Worm (Caenorhabditis elegans) whole organism, young adult: ENCODE measurements around the gene T01B7.9.

Experiments
- B0261.1 ChIP-seq: sonication (generic microtip); optimal IDR thresholded peaks from 2 replicates; lab custom pipeline; 2016; ENCODE audit warnings: mild to moderate bottlenecking, missing genetic modification characterization, moderate library complexity, missing compliant biosample characterization
- B0336.3 ChIP-seq: fragments of 200-800 bp; sonication (Bioruptor generic); IDR thresholded peaks from 2 replicates; pipeline ENCODE4 v1.3.6; 2022; ENCODE audit warnings: missing genetic modification characterization, missing compliant biosample characterization
- C17E4.6 ChIP-seq: fragments of 200-800 bp; sonication (Bioruptor generic); IDR thresholded peaks from 2 replicates; pipeline ENCODE4 v1.3.6; 2022; ENCODE audit warnings: missing genetic modification reagents, missing genetic modification characterization, missing compliant biosample characterization
- F10E7.11 ChIP-seq: sonication (generic microtip); optimal IDR thresholded peaks from 2 replicates; lab custom pipeline; 2017; ENCODE audit warnings: mild to moderate bottlenecking, missing genetic modification characterization, moderate library complexity, missing compliant biosample characterization
- F23B12.7 ChIP-seq: sonication (generic microtip); optimal IDR thresholded peaks from 2 replicates; lab custom pipeline; 2017; ENCODE audit warnings: missing genetic modification characterization, mild to moderate bottlenecking, missing compliant biosample characterization, antibody characterized with exemption, moderate library complexity; ENCODE audit not compliant: insufficient read depth
- F52B5.7 ChIP-seq: sonication (generic microtip); optimal IDR thresholded peaks from 2 replicates; lab custom pipeline; 2016; ENCODE audit warnings: mild to moderate bottlenecking, missing genetic modification characterization, missing compliant biosample characterization
- K11D2.4 ChIP-seq: fragments of 200-800 bp; sonication (Bioruptor generic); IDR thresholded peaks from 2 replicates; pipeline ENCODE4 v1.3.6; 2022; ENCODE audit warnings: missing genetic modification reagents, missing genetic modification characterization, missing compliant biosample characterization
- T26A5.8 ChIP-seq: sonication (generic microtip); optimal IDR thresholded peaks from 2 replicates; lab custom pipeline; 2016; ENCODE audit warnings: missing genetic modification characterization, missing compliant biosample characterization
- Y53G8AR.9 ChIP-seq: fragments of 200-800 bp; sonication (Bioruptor generic); conservative IDR thresholded peaks from 2 replicates; pipeline ENCODE4 v1.3.6; 2022; ENCODE audit warnings: missing genetic modification reagents, missing genetic modification characterization, missing compliant biosample characterization
- Y67H2A.10 ChIP-seq: fragments of 200-800 bp; sonication (Bioruptor generic); conservative IDR thresholded peaks from 2 replicates; pipeline ENCODE4 v1.3.6; 2022; ENCODE audit warnings: missing genetic modification reagents, missing genetic modification characterization, missing compliant biosample characterization
- Y79H2A.3 ChIP-seq: fragments of 200-800 bp; sonication (Bioruptor generic); conservative IDR thresholded peaks from 2 replicates; pipeline ENCODE4 v1.3.6; 2022; ENCODE audit warnings: missing genetic modification reagents, missing genetic modification characterization, missing compliant biosample characterization
- ZK185.1 ChIP-seq: sonication (generic microtip); optimal IDR thresholded peaks from 2 replicates; lab custom pipeline; 2016; ENCODE audit warnings: mild to moderate bottlenecking, missing genetic modification characterization, missing compliant biosample characterization; ENCODE audit not compliant: poor library complexity, severe bottlenecking
- ama-1 ChIP-seq, 3 experiments: fragments of 150-350 bp in 1 of 3; sonication (generic microtip) in 2 of 3; optimal IDR thresholded peaks; 2 replicates each; lab custom pipeline; 2014 to 2018; ENCODE audit warnings: missing biosample characterization in 2 of 3, missing genetic modification characterization in 2 of 3, missing genetic modification reagents in 2 of 3
- atf-7 ChIP-seq: sonication (generic microtip); optimal IDR thresholded peaks from 2 replicates; lab custom pipeline; 2017; ENCODE audit warnings: mild to moderate bottlenecking, missing genetic modification characterization, missing compliant biosample characterization
- ccch-3 ChIP-seq: fragments of 200-800 bp; sonication (Bioruptor generic); optimal IDR thresholded peaks from 2 replicates; lab custom pipeline; 2018; ENCODE audit warnings: mild to moderate bottlenecking, missing genetic modification characterization, missing compliant biosample characterization
- cebp-1 ChIP-seq, 2 experiments: fragments of 200-800 bp in 1 of 2; sonication (Bioruptor generic) in 1 of 2; sonication (generic microtip) in 1 of 2; IDR thresholded peaks in 1 of 2; optimal IDR thresholded peaks in 1 of 2; 2 replicates each; pipeline versions ENCODE4 v1.3.6 to Lab custom; 2017 to 2022; ENCODE audit warnings: missing compliant biosample characterization in 2 of 2, missing genetic modification characterization in 2 of 2, mild to moderate bottlenecking in 1 of 2, missing genetic modification reagents in 1 of 2, moderate library complexity in 1 of 2
- ceh-27 ChIP-seq: fragments of 200-800 bp; sonication (Bioruptor generic); optimal IDR thresholded peaks from 2 replicates; lab custom pipeline; 2018; ENCODE audit warnings: mild to moderate bottlenecking, missing genetic modification characterization, moderate library complexity, missing compliant biosample characterization
- ceh-40 ChIP-seq: fragments of 200-800 bp; sonication (Bioruptor generic); IDR thresholded peaks from 2 replicates; pipeline ENCODE4 v1.3.6; 2022; ENCODE audit warnings: missing genetic modification characterization, missing compliant biosample characterization
- ceh-58 ChIP-seq: fragments of 200-800 bp; sonication (Bioruptor generic); IDR thresholded peaks from 2 replicates; pipeline ENCODE4 v1.3.6; 2022; ENCODE audit warnings: missing genetic modification characterization, missing compliant biosample characterization
- chd-7 ChIP-seq: sonication (generic microtip); optimal IDR thresholded peaks from 2 replicates; lab custom pipeline; 2016; ENCODE audit warnings: mild to moderate bottlenecking, missing genetic modification characterization, moderate library complexity, missing compliant biosample characterization
- efl-1 ChIP-seq: fragments of 150-350 bp; optimal IDR thresholded peaks from 2 replicates; lab custom pipeline; 2014; ENCODE audit warnings: missing biosample characterization, missing genetic modification reagents, missing genetic modification characterization
- egl-44 ChIP-seq: fragments of 200-800 bp; sonication (Bioruptor generic); IDR thresholded peaks from 2 replicates; pipeline ENCODE4 v1.3.6; 2022; ENCODE audit warnings: missing genetic modification reagents, missing genetic modification characterization, missing compliant biosample characterization
- egrh-3 ChIP-seq: fragments of 200-800 bp; sonication (Bioruptor generic); IDR thresholded peaks from 2 replicates; pipeline ENCODE4 v1.3.6; 2022; ENCODE audit warnings: missing genetic modification reagents, missing genetic modification characterization, missing compliant biosample characterization
- fkh-3 ChIP-seq: sonication (generic microtip); optimal IDR thresholded peaks from 2 replicates; lab custom pipeline; 2016; ENCODE audit warnings: mild to moderate bottlenecking, missing genetic modification characterization, missing compliant biosample characterization
- gei-17 ChIP-seq: fragments of 200-800 bp; sonication (Bioruptor generic); optimal IDR thresholded peaks from 2 replicates; lab custom pipeline; 2018; ENCODE audit warnings: mild to moderate bottlenecking, missing genetic modification characterization, missing compliant biosample characterization
- hlh-26 ChIP-seq: fragments of 200-800 bp; sonication (Bioruptor generic); conservative IDR thresholded peaks from 2 replicates; pipeline ENCODE4 v1.3.6; 2022; ENCODE audit warnings: missing genetic modification reagents, missing genetic modification characterization, missing compliant biosample characterization
- hmg-1.2 ChIP-seq: fragments of 200-800 bp; sonication (Bioruptor generic); IDR thresholded peaks from 2 replicates; pipeline ENCODE4 v1.3.6; 2022; ENCODE audit warnings: missing genetic modification reagents, missing genetic modification characterization, missing compliant biosample characterization
- hmg-20 ChIP-seq: fragments of 200-800 bp; sonication (Bioruptor generic); IDR thresholded peaks from 2 replicates; pipeline ENCODE4 v1.3.6; 2022; ENCODE audit warnings: missing genetic modification reagents, missing genetic modification characterization, missing compliant biosample characterization
- let-526 ChIP-seq: fragments of 200-800 bp; sonication (Bioruptor generic); IDR thresholded peaks from 2 replicates; pipeline ENCODE4 v1.3.6; 2022; ENCODE audit warnings: missing genetic modification reagents, missing genetic modification characterization, missing compliant biosample characterization
- let-607 ChIP-seq, 2 experiments: fragments of 200-800 bp in 1 of 2; sonication (Bioruptor generic) in 1 of 2; sonication (generic microtip) in 1 of 2; optimal IDR thresholded peaks; 2 replicates each; lab custom pipeline; 2016 to 2018; ENCODE audit warnings: mild to moderate bottlenecking in 2 of 2, missing compliant biosample characterization in 2 of 2, missing genetic modification characterization in 2 of 2, moderate library complexity in 2 of 2, missing genotype in 1 of 2
- lin-26 ChIP-seq: fragments of 200-800 bp; sonication (Bioruptor generic); IDR thresholded peaks from 2 replicates; pipeline ENCODE4 v1.3.6; 2022; ENCODE audit warnings: missing genetic modification reagents, missing genetic modification characterization, missing compliant biosample characterization
- lin-54 ChIP-seq: fragments of 200-800 bp; sonication (Bioruptor generic); optimal IDR thresholded peaks from 2 replicates; lab custom pipeline; 2018; ENCODE audit warnings: mild to moderate bottlenecking, missing genetic modification characterization, missing compliant biosample characterization
- nfya-1 ChIP-seq: sonication (generic microtip); optimal IDR thresholded peaks from 2 replicates; lab custom pipeline; 2017; ENCODE audit warnings: antibody characterized with exemption, missing compliant biosample characterization, missing genetic modification characterization, borderline replicate concordance; ENCODE audit not compliant: insufficient read depth
- nhr-120 ChIP-seq: fragments of 200-800 bp; sonication (Bioruptor generic); IDR thresholded peaks from 2 replicates; pipeline ENCODE4 v1.3.6; 2022; ENCODE audit warnings: missing genetic modification characterization, missing compliant biosample characterization
- nhr-90 ChIP-seq: sonication (generic microtip); optimal IDR thresholded peaks from 2 replicates; lab custom pipeline; 2016; ENCODE audit warnings: missing genotype, mild to moderate bottlenecking, missing genetic modification characterization, missing compliant biosample characterization
- pbrm-1 ChIP-seq: fragments of 200-800 bp; sonication (Bioruptor generic); IDR thresholded peaks from 2 replicates; pipeline ENCODE4 v1.3.6; 2022; ENCODE audit warnings: missing genetic modification reagents, missing genetic modification characterization, missing compliant biosample characterization
- repo-1 ChIP-seq: sonication (generic microtip); optimal IDR thresholded peaks from 2 replicates; lab custom pipeline; 2017; ENCODE audit warnings: mild to moderate bottlenecking, missing genetic modification characterization, missing compliant biosample characterization
- snpc-1.3 ChIP-seq: sonication (generic microtip); optimal IDR thresholded peaks from 2 replicates; lab custom pipeline; 2017; ENCODE audit warnings: missing genetic modification characterization, mild to moderate bottlenecking, missing compliant biosample characterization, antibody characterized with exemption, moderate library complexity, missing genotype, missing genetic modification reagents; ENCODE audit not compliant: insufficient read depth
- snpc-4 ChIP-seq, 5 experiments: fragments of 150-350 bp in 1 of 5; sonication (generic microtip) in 4 of 5; optimal IDR thresholded peaks; 2 replicates each; lab custom pipeline; 2014 to 2018; ENCODE audit warnings: missing genetic modification characterization in 5 of 5, missing biosample characterization in 3 of 5, antibody characterized with exemption in 2 of 5, mild to moderate bottlenecking in 2 of 5, missing compliant biosample characterization in 2 of 5, missing genotype in 2 of 5, moderate library complexity in 2 of 5, missing genetic modification reagents in 1 of 5
- tbx-9 ChIP-seq: sonication (generic microtip); optimal IDR thresholded peaks from 2 replicates; lab custom pipeline; 2016; ENCODE audit warnings: borderline replicate concordance, missing genetic modification characterization, inconsistent platforms, missing compliant biosample characterization
- xnd-1 ChIP-seq: sonication (generic microtip); optimal IDR thresholded peaks from 2 replicates; lab custom pipeline; 2016; ENCODE audit warnings: missing genotype, missing genetic modification reagents, missing genetic modification characterization, missing compliant biosample characterization
- zim-3 ChIP-seq: sonication (generic microtip); optimal IDR thresholded peaks from 2 replicates; lab custom pipeline; 2017; ENCODE audit warnings: mild to moderate bottlenecking, missing genetic modification characterization, moderate library complexity, missing compliant biosample characterization
- ztf-6 ChIP-seq: fragments of 200-800 bp; sonication (Bioruptor generic); IDR thresholded peaks from 2 replicates; pipeline ENCODE4 v1.3.6; 2022; ENCODE audit warnings: missing genetic modification reagents, missing genetic modification characterization, missing compliant biosample characterization

The T01B7.9 gene

DNA sequence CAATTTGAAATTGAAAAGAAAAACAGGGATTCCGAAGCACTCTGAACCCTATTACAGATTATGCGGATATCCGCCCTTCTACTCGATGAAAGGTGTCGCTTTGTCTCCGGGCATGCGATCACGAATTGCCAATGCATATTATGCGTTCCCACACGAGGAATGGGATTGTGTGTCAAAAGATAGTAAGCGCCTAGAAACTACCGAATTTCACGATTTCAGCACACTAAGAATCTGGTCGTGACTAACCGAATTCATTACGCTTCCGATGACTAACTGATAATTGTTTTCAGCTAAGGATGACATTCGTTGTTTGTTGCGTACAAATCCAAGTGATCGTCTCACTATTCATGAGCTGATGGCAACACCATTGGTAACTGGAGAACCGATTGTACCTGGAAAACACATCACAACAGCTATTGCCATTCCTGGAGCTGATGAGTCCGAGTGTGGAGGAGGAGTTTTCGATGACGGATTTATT, 19.7 kb upstream of the T01B7.9 start (continued):
- TF ChIP-seq F52B5.7 (peak; percentile 24), ztf-6 (no peak), gei-17 (GFP tag; lab: Kevin White, UChicago) (peak; percentile 37), egl-44 (GFP tag; lab: Robert Waterston, UW) (0 out of 2 replicates have a peak, but pooled peaks have one; percentile 16), ZK185.1 (tag; lab: Kevin White, UChicago) (peak; percentile 56), nhr-120 (GFP tag; lab: Robert Waterston, UW) (no peak), efl-1 (GFP tag; lab: Kevin White, UChicago) (no peak), B0261.1 (tag; lab: Kevin White, UChicago) (no peak), chd-7 (tag; lab: Kevin White, UChicago) (no peak), let-607 (tag; optimal IDR thresholded peaks at IDR 0.05; lab: Kevin White, UChicago) (peak in 1 of 2 experiments; percentile 51), snpc-4 (GFP tag; optimal IDR thresholded peaks at IDR 0.05; lab: Kevin White, UChicago) (no peak), snpc-4 (tag; optimal IDR thresholded peaks at IDR 0.05; lab: Kevin White, UChicago) (no peak), Y79H2A.3 (0 out of 2 replicates have a peak, but pooled peaks have one; percentile 6), tbx-9 (tag; lab: Kevin White, UChicago) (no peak), C17E4.6 (no peak), Y53G8AR.9 (peak; percentile 79; the same call in 1 of the 2 replicates), lin-26 (0 out of 2 replicates have a peak, but pooled peaks have one; percentile 47), K11D2.4 (peak; percentile 44), pbrm-1 (GFP tag; lab: Robert Waterston, UW) (no peak; the same call in 1 of the 2 replicates), fkh-3 (peak; percentile 31), zim-3 (peak; percentile 77)

DNA sequence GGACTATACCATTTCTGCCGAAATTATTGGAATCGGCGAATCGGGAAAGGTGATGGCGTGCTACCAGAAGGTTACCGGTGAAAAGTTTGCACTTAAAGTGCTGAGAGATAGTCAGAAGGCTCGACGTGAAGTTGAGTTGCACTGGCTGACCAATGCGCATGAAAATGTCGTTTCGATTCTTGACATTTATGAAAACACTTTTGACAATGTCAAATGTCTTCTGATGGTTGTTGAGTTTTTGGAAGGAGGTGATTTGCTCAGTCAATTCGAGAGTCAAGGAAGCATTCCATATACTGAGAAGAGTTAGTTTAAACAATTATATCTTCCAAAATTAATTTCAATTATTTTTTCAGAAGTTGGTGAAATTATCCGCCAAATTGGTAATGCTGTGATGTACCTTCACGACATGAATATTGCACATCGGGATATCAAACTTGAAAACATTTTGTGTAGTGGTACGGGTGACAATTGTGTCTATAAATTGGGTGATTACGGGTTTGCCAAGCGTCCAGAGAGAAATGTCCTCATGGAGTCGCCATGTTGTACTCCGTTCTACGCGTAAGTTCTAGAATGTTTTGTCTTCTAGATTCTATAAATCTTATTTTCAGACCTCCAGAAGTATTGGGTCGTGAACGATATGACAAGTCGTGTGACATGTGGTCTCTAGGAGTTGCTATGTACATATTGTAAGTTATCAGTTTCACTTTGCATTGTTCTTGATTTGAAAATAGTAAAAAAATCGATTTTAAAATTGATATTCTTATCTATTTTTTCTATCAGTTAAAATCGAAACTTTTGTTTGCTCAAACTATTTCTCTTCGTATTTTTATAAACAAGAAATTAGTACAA, 19.1 kb upstream of the T01B7.9 start:
- peak; percentile 50 for TF ChIP-seq ama-1 (optimal IDR thresholded peaks at IDR 0.05; lab: Kevin White, UChicago)
- TF ChIP-seq ama-1 (GFP tag; optimal IDR thresholded peaks at IDR 0.05; lab: Kevin White, UChicago): peak in 1 of 2 experiments; percentile 36
- peak; percentile 22 for TF ChIP-seq nhr-90 (tag; lab: Kevin White, UChicago)
- no peak for TF ChIP-seq ceh-58 (GFP tag; lab: Robert Waterston, UW)
- peak; percentile 12; the same call in 1 of the 2 replicates for TF ChIP-seq B0336.3 (GFP tag; lab: Robert Waterston, UW)
- no peak for TF ChIP-seq xnd-1 (tag; lab: Kevin White, UChicago)
- 0 out of 2 replicates have a peak, but pooled peaks have one; percentile 2 for TF ChIP-seq hmg-1.2
- no peak for TF ChIP-seq F10E7.11
- TF ChIP-seq nfya-1: no peak
- no peak for TF ChIP-seq hlh-26 (GFP tag; lab: Robert Waterston, UW)
- TF ChIP-seq pbrm-1 (GFP tag; lab: Robert Waterston, UW): no peak
- no peak for TF ChIP-seq F23B12.7
- TF ChIP-seq hmg-20 (GFP tag; lab: Robert Waterston, UW): no peak; the same call in 1 of the 2 replicates
- TF ChIP-seq ceh-40 (GFP tag; lab: Robert Waterston, UW): no peak
- no peak for TF ChIP-seq ceh-27 (GFP tag; lab: Kevin White, UChicago)
- peak; percentile 50 for TF ChIP-seq repo-1
- no peak for TF ChIP-seq zim-3
- no peak for TF ChIP-seq Y67H2A.10 (GFP tag; lab: Robert Waterston, UW)
- TF ChIP-seq ccch-3 (GFP tag; lab: Kevin White, UChicago): no peak
- no peak for TF ChIP-seq egrh-3 (GFP tag; lab: Robert Waterston, UW)
- no peak for TF ChIP-seq lin-54
- TF ChIP-seq atf-7 (tag; lab: Kevin White, UChicago): no peak
- TF ChIP-seq let-526 (GFP tag; lab: Robert Waterston, UW): 0 out of 2 replicates have a peak, but pooled peaks have one; percentile 3
- no peak for TF ChIP-seq cebp-1 (GFP tag; IDR thresholded peaks at IDR 0.05; lab: Robert Waterston, UW)
- peak; percentile 5 for TF ChIP-seq cebp-1 (tag; optimal IDR thresholded peaks at IDR 0.05; lab: Kevin White, UChicago)
- TF ChIP-seq T26A5.8 (tag; lab: Kevin White, UChicago): no peak
- TF ChIP-seq chd-7 (tag; lab: Kevin White, UChicago): no peak
- no peak for TF ChIP-seq snpc-1.3 (tag; lab: Kevin White, UChicago)
